Worm (Caenorhabditis elegans) whole organism, L1 larva: ENCODE measurements around the gene clec-60.
A peak's percentile ranks its signal among the peaks of the same experiment; 100 is the strongest.

ENCODE experiments used
- C04F5.9 ChIP-seq: sonication (generic microtip); optimal IDR thresholded peaks from 2 replicates; lab custom pipeline; 2016; ENCODE audit warnings: missing genetic modification characterization, missing compliant biosample characterization
- C16A3.4 ChIP-seq: fragments of 150-350 bp; optimal IDR thresholded peaks from 2 replicates; lab custom pipeline; 2014; ENCODE audit warnings: missing biosample characterization, missing genetic modification characterization
- C34B4.2 ChIP-seq: sonication (generic microtip); optimal IDR thresholded peaks from 2 replicates; lab custom pipeline; 2017; ENCODE audit warnings: mild to moderate bottlenecking, missing genetic modification characterization, missing compliant biosample characterization
- Y116A8C.19 ChIP-seq: sonication (generic microtip); optimal IDR thresholded peaks from 2 replicates; lab custom pipeline; 2016; ENCODE audit warnings: missing compliant biosample characterization, missing genetic modification characterization, borderline replicate concordance
- alr-1 ChIP-seq: fragments of 200-800 bp; sonication (Bioruptor generic); optimal IDR thresholded peaks from 2 replicates; lab custom pipeline; 2018; ENCODE audit warnings: borderline replicate concordance, mild to moderate bottlenecking, missing genetic modification characterization, missing compliant biosample characterization
- blmp-1 ChIP-seq: fragments of 150-350 bp; optimal IDR thresholded peaks from 2 replicates; lab custom pipeline; 2014; ENCODE audit warnings: missing biosample characterization, missing genetic modification characterization
- ceh-63 ChIP-seq: fragments of 200-800 bp; sonication (Bioruptor generic); optimal IDR thresholded peaks from 2 replicates; lab custom pipeline; 2018; ENCODE audit warnings: mild to moderate bottlenecking, missing genetic modification characterization, missing compliant biosample characterization
- ceh-8 ChIP-seq: fragments of 200-800 bp; sonication (Bioruptor generic); optimal IDR thresholded peaks from 2 replicates; lab custom pipeline; 2018; ENCODE audit warnings: mild to moderate bottlenecking, missing genetic modification characterization, moderate library complexity, missing compliant biosample characterization
- ceh-90 ChIP-seq: sonication (generic microtip); optimal IDR thresholded peaks from 2 replicates; lab custom pipeline; 2016; ENCODE audit warnings: missing genetic modification characterization, missing compliant biosample characterization
- dsc-1 ChIP-seq: sonication (generic microtip); optimal IDR thresholded peaks from 2 replicates; lab custom pipeline; 2016; ENCODE audit warnings: mild to moderate bottlenecking, missing genetic modification characterization, missing compliant biosample characterization
- efl-1 ChIP-seq, 4 experiments: fragments of 150-350 bp; optimal IDR thresholded peaks in 3 of 4; peaks in 1 of 4; 1 replicate in 1 of 4; 2 replicates in 3 of 4; lab custom pipeline; 2014; ENCODE audit warnings: missing biosample characterization in 2 of 4, missing genetic modification characterization in 2 of 4, missing genetic modification reagents in 2 of 4
- efl-3 ChIP-seq: fragments of 200-800 bp; sonication (Bioruptor generic); optimal IDR thresholded peaks from 2 replicates; lab custom pipeline; 2018; ENCODE audit warnings: mild to moderate bottlenecking, missing genetic modification characterization, missing compliant biosample characterization
- egl-13 ChIP-seq: sonication (generic microtip); optimal IDR thresholded peaks from 2 replicates; lab custom pipeline; 2016; ENCODE audit warnings: missing genotype, missing genetic modification reagents, missing genetic modification characterization, missing compliant biosample characterization
- egl-27 ChIP-seq, 2 experiments: fragments of 150-350 bp in 1 of 2; sonication (generic microtip); optimal IDR thresholded peaks; 3 replicates each; lab custom pipeline; 2017 to 2018; ENCODE audit warnings: missing biosample characterization in 2 of 2, missing genetic modification characterization in 2 of 2, missing genetic modification reagents in 2 of 2
- elt-3 ChIP-seq, 6 experiments: fragments of 150-350 bp in 1 of 6; sonication (generic microtip); optimal IDR thresholded peaks; 2 replicates each; lab custom pipeline; 2017 to 2018; ENCODE audit warnings: missing biosample characterization in 6 of 6, missing genetic modification characterization in 6 of 6, inconsistent platforms in 1 of 6
- ets-5 ChIP-seq: fragments of 200-800 bp; sonication (Bioruptor generic); IDR thresholded peaks from 2 replicates; pipeline ENCODE4 v1.3.6; 2022; ENCODE audit warnings: missing genetic modification characterization, missing compliant biosample characterization
- fkh-10 ChIP-seq: sonication (generic microtip); optimal IDR thresholded peaks from 2 replicates; lab custom pipeline; 2017; ENCODE audit warnings: missing biosample characterization, missing genetic modification reagents, missing genetic modification characterization
- hlh-17 ChIP-seq: fragments of 200-800 bp; sonication (Bioruptor generic); optimal IDR thresholded peaks from 2 replicates; lab custom pipeline; 2018; ENCODE audit warnings: missing genetic modification characterization, mild to moderate bottlenecking, missing compliant biosample characterization, moderate library complexity, borderline replicate concordance
- lin-13 ChIP-seq: fragments of 150-350 bp; optimal IDR thresholded peaks from 2 replicates; lab custom pipeline; 2014; ENCODE audit warnings: missing biosample characterization, missing genetic modification reagents, missing genetic modification characterization
- lin-14 ChIP-seq: fragments of 200-800 bp; sonication (Bioruptor generic); optimal IDR thresholded peaks from 2 replicates; lab custom pipeline; 2018; ENCODE audit warnings: mild to moderate bottlenecking, missing genetic modification characterization, moderate library complexity, missing compliant biosample characterization
- lin-39 ChIP-seq: fragments of 150-350 bp; optimal IDR thresholded peaks from 2 replicates; lab custom pipeline; 2014; ENCODE audit warnings: missing biosample characterization, missing genetic modification reagents, missing genetic modification characterization
- lsy-2 ChIP-seq, 2 experiments: fragments of 150-350 bp; optimal IDR thresholded peaks; 2 replicates each; lab custom pipeline; 2014; ENCODE audit warnings: missing biosample characterization in 2 of 2, missing genetic modification characterization in 2 of 2
- mep-1 ChIP-seq: fragments of 150-350 bp; optimal IDR thresholded peaks from 2 replicates; lab custom pipeline; 2014; ENCODE audit warnings: missing biosample characterization, missing genetic modification characterization
- nhr-11 ChIP-seq: fragments of 150-350 bp; optimal IDR thresholded peaks from 2 replicates; lab custom pipeline; 2014; ENCODE audit warnings: missing biosample characterization, missing genetic modification characterization
- nhr-12 ChIP-seq: sonication (generic microtip); optimal IDR thresholded peaks from 2 replicates; lab custom pipeline; 2017; ENCODE audit warnings: missing biosample characterization, missing genetic modification characterization
- nhr-20 ChIP-seq: sonication (generic microtip); optimal IDR thresholded peaks from 2 replicates; lab custom pipeline; 2016; ENCODE audit warnings: mild to moderate bottlenecking, missing genetic modification characterization, missing compliant biosample characterization
- nhr-28 ChIP-seq: fragments of 150-350 bp; optimal IDR thresholded peaks from 2 replicates; lab custom pipeline; 2014; ENCODE audit warnings: missing biosample characterization, missing genetic modification characterization
- nhr-85 ChIP-seq: sonication (generic microtip); peaks from one replicate; lab custom pipeline; 2016; ENCODE audit warnings: missing genetic modification characterization, inconsistent platforms, missing compliant biosample characterization
- nhr-90 ChIP-seq: sonication (generic microtip); optimal IDR thresholded peaks from 2 replicates; lab custom pipeline; 2016; ENCODE audit warnings: mild to moderate bottlenecking, missing genetic modification characterization, missing compliant biosample characterization; ENCODE audit not compliant: poor library complexity
- rnt-1 ChIP-seq: sonication (generic microtip); optimal IDR thresholded peaks from 2 replicates; lab custom pipeline; 2016; ENCODE audit warnings: mild to moderate bottlenecking, missing genetic modification characterization, moderate library complexity, missing compliant biosample characterization
- skn-1 ChIP-seq: fragments of 150-350 bp; optimal IDR thresholded peaks from 2 replicates; lab custom pipeline; 2014; ENCODE audit warnings: missing biosample characterization, missing genetic modification characterization
- snu-23 ChIP-seq: sonication (generic microtip); optimal IDR thresholded peaks from 2 replicates; lab custom pipeline; 2016; ENCODE audit warnings: missing genetic modification characterization, missing compliant biosample characterization
- sup-37 ChIP-seq: fragments of 200-800 bp; sonication (Bioruptor generic); optimal IDR thresholded peaks from 2 replicates; lab custom pipeline; 2018; ENCODE audit warnings: mild to moderate bottlenecking, missing genetic modification characterization, missing compliant biosample characterization
- unc-98 ChIP-seq: fragments of 200-800 bp; sonication (Bioruptor generic); IDR thresholded peaks from 2 replicates; pipeline ENCODE4 v1.3.6; 2022; ENCODE audit warnings: missing genetic modification characterization, missing compliant biosample characterization
- vab-15 ChIP-seq: sonication (generic microtip); optimal IDR thresholded peaks from 2 replicates; lab custom pipeline; 2017; ENCODE audit warnings: missing genotype, mild to moderate bottlenecking, missing genetic modification characterization, missing compliant biosample characterization
- zag-1 ChIP-seq: fragments of 150-350 bp; optimal IDR thresholded peaks from 2 replicates; lab custom pipeline; 2014; ENCODE audit warnings: missing biosample characterization, missing genetic modification characterization
- zip-4 ChIP-seq: fragments of 200-800 bp; sonication (Bioruptor generic); optimal IDR thresholded peaks from 2 replicates; lab custom pipeline; 2018; ENCODE audit warnings: mild to moderate bottlenecking, missing genetic modification characterization, moderate library complexity, missing compliant biosample characterization
- ztf-11 ChIP-seq, 2 experiments: sonication (generic microtip); optimal IDR thresholded peaks; 2 replicates each; lab custom pipeline; 2016 to 2017; ENCODE audit warnings: missing genetic modification characterization in 2 of 2, missing biosample characterization in 1 of 2, missing compliant biosample characterization in 1 of 2
- ztf-4 ChIP-seq: fragments of 150-350 bp; optimal IDR thresholded peaks from 2 replicates; lab custom pipeline; 2014; ENCODE audit warnings: missing biosample characterization, missing genetic modification characterization

The clec-60 gene

DNA sequence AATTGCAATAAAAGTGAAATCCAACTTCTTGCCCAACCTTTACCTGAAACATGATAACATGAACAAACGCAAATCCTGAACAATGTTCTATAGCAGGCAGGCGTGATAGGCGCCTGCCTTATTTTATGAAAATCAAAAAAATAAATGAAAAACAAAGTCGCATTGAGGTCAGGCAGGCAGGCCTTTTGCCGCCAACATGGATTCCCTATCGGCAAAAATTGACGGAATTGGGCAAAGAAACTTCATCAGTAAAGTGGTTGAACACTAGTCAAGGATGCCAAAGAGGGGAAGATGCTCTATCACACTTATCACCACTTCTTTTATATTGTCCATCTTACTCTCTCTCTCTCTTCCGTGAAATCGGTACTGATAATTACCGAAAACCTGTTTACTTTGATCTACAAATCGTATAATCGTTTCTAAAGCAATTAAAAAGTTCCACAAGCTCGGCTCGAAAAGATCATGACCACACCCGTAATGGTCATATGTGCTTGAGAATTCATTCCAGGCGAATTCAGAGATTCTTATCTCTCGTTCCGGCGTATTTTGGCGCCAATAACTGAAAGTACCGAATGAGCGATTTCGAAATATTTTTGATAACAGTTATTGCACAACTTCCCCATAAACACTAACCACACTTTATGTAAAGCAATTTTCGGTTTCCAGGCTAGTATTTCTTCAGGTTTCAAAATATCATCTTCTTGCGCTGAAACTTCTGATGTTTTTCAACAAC, at the start of gene clec-60, which contains the start of gene ZK666.11:
Gene clec-60 (minus strand): TSS at position 51 of the 733 bp plus-strand sequence.
Gene ZK666.11 (plus strand): TSS at position 699 of the 733 bp plus-strand sequence.
- TF ChIP-seq ets-5 (GFP tag; lab: Robert Waterston, UW): no peak
- peak; percentile 21 for TF ChIP-seq nhr-85 (tag; lab: Kevin White, UChicago)
- no peak for TF ChIP-seq efl-1 (optimal IDR thresholded peaks at IDR 0.05; lab: Kevin White, UChicago)
- peak in 1 of 2 experiments; percentile 56 for TF ChIP-seq efl-1 (GFP tag; optimal IDR thresholded peaks at IDR 0.05 in 1 of 2; lab: Kevin White, UChicago)
- no peak for TF ChIP-seq lin-13
- TF ChIP-seq vab-15 (tag; lab: Kevin White, UChicago): no peak
- TF ChIP-seq, all 84 proteins: peak for 2

DNA sequence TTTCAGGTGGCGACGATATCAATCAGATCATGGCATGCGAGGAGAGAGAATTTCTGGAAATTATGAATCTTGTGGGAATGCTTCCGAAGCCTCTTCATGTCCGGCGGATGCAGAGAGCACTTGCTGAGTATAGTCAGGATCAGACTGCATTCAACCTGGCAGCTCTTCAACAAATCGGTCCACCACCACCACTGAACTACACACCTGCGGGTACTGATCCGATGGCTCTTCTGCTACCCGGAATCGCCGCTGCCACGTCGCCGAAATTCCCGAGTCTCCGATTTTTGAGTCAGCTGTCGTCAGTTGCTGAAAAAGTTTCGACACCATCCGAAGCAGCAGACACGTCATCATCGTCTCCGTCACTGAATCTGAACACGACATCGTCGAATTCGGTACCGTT, 49.2 kb upstream of the clec-60 start:
- no peak for TF ChIP-seq ztf-4 (tag; lab: Kevin White, UChicago)
- TF ChIP-seq zag-1 (tag; lab: Kevin White, UChicago): no peak
- no peak for TF ChIP-seq C16A3.4 (tag; lab: Kevin White, UChicago)
- TF ChIP-seq elt-3 (tag; optimal IDR thresholded peaks at IDR 0.05; lab: Kevin White, UChicago): no peak
- TF ChIP-seq C04F5.9 (tag; lab: Kevin White, UChicago): no peak
- TF ChIP-seq C34B4.2: no peak
- no peak for TF ChIP-seq alr-1 (tag; lab: Kevin White, UChicago)
- no peak for TF ChIP-seq nhr-11 (tag; lab: Kevin White, UChicago)
- TF ChIP-seq blmp-1 (tag; lab: Kevin White, UChicago): no peak
- TF ChIP-seq zip-4 (GFP tag; lab: Kevin White, UChicago): no peak
- no peak for TF ChIP-seq hlh-17 (GFP tag; lab: Kevin White, UChicago)
- no peak for TF ChIP-seq unc-98 (GFP tag; lab: Robert Waterston, UW)

DNA sequence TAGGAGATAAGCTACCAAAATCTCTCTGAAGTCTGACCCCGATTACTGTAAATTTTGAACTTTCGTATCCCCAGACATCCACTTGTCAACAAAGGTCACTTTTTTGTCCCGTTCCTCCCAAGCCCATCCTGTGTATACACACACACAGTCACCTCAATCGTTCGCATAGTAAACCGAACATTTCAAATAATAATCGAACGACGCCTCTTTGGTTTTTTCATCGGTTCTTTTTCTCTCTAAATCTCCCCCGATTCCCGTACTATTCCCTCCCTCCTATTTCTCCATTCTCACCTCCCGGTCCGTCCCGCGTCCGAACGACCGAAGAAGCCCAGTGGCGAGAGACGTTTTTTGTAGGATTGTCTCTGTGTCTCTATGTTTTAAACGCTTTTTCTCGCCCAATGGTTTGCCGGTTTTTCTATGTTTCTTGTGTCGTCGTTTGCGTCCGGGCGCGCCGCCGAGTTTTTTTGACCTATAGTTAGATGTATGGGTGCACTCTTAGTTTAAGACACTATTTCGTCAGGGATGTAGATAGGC, 47.6 kb upstream of the clec-60 start:
- TF ChIP-seq blmp-1 (tag; lab: Kevin White, UChicago): peak; percentile 31
- no peak for TF ChIP-seq sup-37 (GFP tag; lab: Kevin White, UChicago)
- TF ChIP-seq lin-14 (GFP tag; lab: Kevin White, UChicago): peak; percentile 12

DNA sequence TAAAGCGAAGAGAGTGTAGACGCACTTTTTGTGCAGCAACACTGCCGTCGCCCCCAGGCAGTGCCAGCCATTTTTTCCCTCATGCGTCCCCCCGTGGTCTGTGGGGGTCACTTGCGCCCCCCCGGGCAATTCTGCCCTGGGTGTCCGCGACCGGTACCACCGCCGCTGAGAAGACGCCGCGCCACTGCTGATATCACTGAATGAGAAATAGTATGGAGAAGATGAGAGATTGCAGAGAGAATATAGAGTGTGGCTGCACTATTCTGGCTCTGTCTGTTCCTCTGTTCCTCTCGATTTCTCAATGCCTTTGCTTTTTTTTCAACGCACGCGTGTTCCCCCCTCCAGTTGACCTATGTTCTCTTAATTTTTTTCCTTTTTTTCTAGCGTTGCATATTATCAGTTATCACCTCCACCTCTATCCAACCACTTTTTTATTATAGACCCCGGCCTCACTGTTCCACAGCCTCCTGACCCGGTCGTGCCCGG, 46.0 kb upstream of the clec-60 start, which contains the start of gene mab-10:
Gene mab-10 (plus strand): TSS at position 436 of the 486 bp plus-strand sequence.
- TF ChIP-seq lin-14 (GFP tag; lab: Kevin White, UChicago): peak; percentile 57
- TF ChIP-seq Y116A8C.19 (tag; lab: Kevin White, UChicago): no peak
- TF ChIP-seq ceh-8: no peak
- no peak for TF ChIP-seq nhr-28
- peak; percentile 0 for TF ChIP-seq rnt-1

DNA sequence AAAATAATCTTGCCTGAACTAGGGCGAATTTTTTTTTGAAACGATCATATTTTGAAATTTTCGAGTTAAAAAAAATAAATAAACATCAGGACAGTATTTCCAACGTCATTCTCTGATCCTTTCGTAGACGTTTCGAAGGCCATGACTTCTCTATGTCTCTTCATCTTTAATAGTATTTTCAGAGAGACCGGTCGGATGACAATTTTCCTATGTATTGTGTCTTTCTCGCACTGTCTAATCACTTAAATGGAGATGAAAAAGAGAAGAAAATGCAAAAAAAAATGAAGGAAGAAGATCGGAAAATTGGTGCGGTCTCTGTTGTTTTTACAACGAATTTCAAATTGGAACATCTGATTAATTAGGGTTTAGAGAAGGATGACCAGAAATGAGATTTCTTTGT, 43.5 kb upstream of the clec-60 start:
- peak in 1 of 2 experiments; percentile 10 for TF ChIP-seq efl-1 (optimal IDR thresholded peaks at IDR 0.05; lab: Kevin White, UChicago)
- peak in 1 of 2 experiments; percentile 88 for TF ChIP-seq efl-1 (GFP tag; optimal IDR thresholded peaks at IDR 0.05 in 1 of 2; lab: Kevin White, UChicago)
- no peak for TF ChIP-seq fkh-10
- peak; percentile 43 for TF ChIP-seq mep-1 (tag; lab: Kevin White, UChicago)
- no peak for TF ChIP-seq Y116A8C.19 (tag; lab: Kevin White, UChicago)
- no peak for TF ChIP-seq efl-3 (GFP tag; lab: Kevin White, UChicago)
- TF ChIP-seq skn-1 (tag; lab: Kevin White, UChicago): peak; percentile 6
- no peak for TF ChIP-seq rnt-1
- TF ChIP-seq ztf-11 (tag; optimal IDR thresholded peaks at IDR 0.05; lab: Kevin White, UChicago): no peak
- TF ChIP-seq zip-4 (GFP tag; lab: Kevin White, UChicago): no peak
- TF ChIP-seq C04F5.9 (tag; lab: Kevin White, UChicago): no peak
- peak; percentile 61 for TF ChIP-seq snu-23 (GFP tag; lab: Kevin White, UChicago)
- peak; percentile 3 for TF ChIP-seq nhr-90
- no peak for TF ChIP-seq nhr-12 (tag; lab: Kevin White, UChicago)
- TF ChIP-seq nhr-20: peak; percentile 51
- no peak for TF ChIP-seq egl-27 (tag; optimal IDR thresholded peaks at IDR 0.05; lab: Kevin White, UChicago)
- TF ChIP-seq lsy-2 (tag; optimal IDR thresholded peaks at IDR 0.05; lab: Kevin White, UChicago): no peak
- no peak for TF ChIP-seq ceh-63
- no peak for TF ChIP-seq dsc-1 (tag; lab: Kevin White, UChicago)
- no peak for TF ChIP-seq ceh-8
- TF ChIP-seq blmp-1 (tag; lab: Kevin White, UChicago): peak; percentile 60
- no peak for TF ChIP-seq lin-39 (tag; lab: Kevin White, UChicago)
- TF ChIP-seq egl-13: no peak
- TF ChIP-seq zag-1 (tag; lab: Kevin White, UChicago): no peak
- peak; percentile 76 for TF ChIP-seq lin-14 (GFP tag; lab: Kevin White, UChicago)
- no peak for TF ChIP-seq ceh-90
- no peak for TF ChIP-seq ets-5 (GFP tag; lab: Robert Waterston, UW)
- no peak for TF ChIP-seq sup-37 (GFP tag; lab: Kevin White, UChicago)
